Worm (Caenorhabditis elegans): ENCODE data around the gene sri-73.

sri-73 gene

ce11 chrV:556055-556454 lies 9.8 kb downstream of the sri-73 start, which contains the start of gene srx-8:
Gene srx-8, minus strand, starts transcription at chrV:556155.
- TF ChIP-seq ceh-82 (tag; optimal IDR thresholded peaks at IDR 0.05) (no peak), peb-1 (tag; optimal IDR thresholded peaks at IDR 0.05) (no peak), elt-3 (tag; optimal IDR thresholded peaks at IDR 0.05) (no peak), mab-5 (tag; optimal IDR thresholded peaks at IDR 0.05) (no peak), egl-27 (tag; optimal IDR thresholded peaks at IDR 0.05) (no peak), Y55F3AM.14 (GFP tag; optimal IDR thresholded peaks at IDR 0.05) (no peak), mbf-1 (tag; optimal IDR thresholded peaks at IDR 0.05) (no peak), ama-1 (optimal IDR thresholded peaks at IDR 0.05) (no peak), nhr-12 (tag; optimal IDR thresholded peaks at IDR 0.05) (no peak), F13H6.1 (tag; optimal IDR thresholded peaks at IDR 0.05) (no peak), snpc-4 (tag; optimal IDR thresholded peaks at IDR 0.05) (no peak), elt-1 (tag; optimal IDR thresholded peaks at IDR 0.05) (no peak), nhr-11 (tag; optimal IDR thresholded peaks at IDR 0.05) (no peak), sma-3 (GFP tag; optimal IDR thresholded peaks at IDR 0.05) (no peak), dmd-4 (tag; optimal IDR thresholded peaks at IDR 0.05) (no peak)

- no peak for TF ChIP-seq gmeb-1 (tag; optimal IDR thresholded peaks at IDR 0.05)
- TF ChIP-seq nhr-129 (tag; optimal IDR thresholded peaks at IDR 0.05): no peak
- TF ChIP-seq ztf-11 (tag; optimal IDR thresholded peaks at IDR 0.05): no peak
- TF ChIP-seq nhr-12 (tag; optimal IDR thresholded peaks at IDR 0.05): no peak
- TF ChIP-seq lsy-2 (tag; optimal IDR thresholded peaks at IDR 0.05): no peak
- TF ChIP-seq unc-55 (GFP tag; optimal IDR thresholded peaks at IDR 0.05): no peak
- no peak for TF ChIP-seq nhr-25 (tag; optimal IDR thresholded peaks at IDR 0.05)
- no peak for TF ChIP-seq fos-1 (tag; optimal IDR thresholded peaks at IDR 0.05)
- no peak for TF ChIP-seq ceh-16 (tag; optimal IDR thresholded peaks at IDR 0.05)
- TF ChIP-seq unc-39 (tag; optimal IDR thresholded peaks at IDR 0.05): no peak
- no peak for TF ChIP-seq ztf-4 (tag; optimal IDR thresholded peaks at IDR 0.05)
- TF ChIP-seq Y55F3AM.14 (GFP tag; optimal IDR thresholded peaks at IDR 0.05): no peak
- no peak for TF ChIP-seq nhr-21 (tag; optimal IDR thresholded peaks at IDR 0.05)
- TF ChIP-seq aly-2 (tag; optimal IDR thresholded peaks at IDR 0.05): no peak
Observed at ce11 chrV:553067-553466, 12.8 kb downstream of the sri-73 start, which contains the start of gene C14C6.8. Gene C14C6.8, minus strand, starts transcription at chrV:553167.

ce11 chrV:552406-552805 lies 13.5 kb downstream of the sri-73 start:
- no peak for TF ChIP-seq crh-2 (tag; optimal IDR thresholded peaks at IDR 0.05)
- TF ChIP-seq skn-1 (tag; optimal IDR thresholded peaks at IDR 0.05): no peak
- no peak for TF ChIP-seq alr-1 (tag; optimal IDR thresholded peaks at IDR 0.05)
- no peak for TF ChIP-seq lin-11 (tag; optimal IDR thresholded peaks at IDR 0.05)
- TF ChIP-seq ceh-82 (tag; optimal IDR thresholded peaks at IDR 0.05): no peak
- TF ChIP-seq nhr-129 (tag; optimal IDR thresholded peaks at IDR 0.05): no peak
- TF ChIP-seq unc-39 (tag; optimal IDR thresholded peaks at IDR 0.05): no peak
- TF ChIP-seq zag-1 (tag; optimal IDR thresholded peaks at IDR 0.05): no peak
- no peak for TF ChIP-seq fos-1 (tag; optimal IDR thresholded peaks at IDR 0.05)
- TF ChIP-seq mab-5 (tag; optimal IDR thresholded peaks at IDR 0.05): no peak
- TF ChIP-seq sem-4 (tag; optimal IDR thresholded peaks at IDR 0.05): no peak
- TF ChIP-seq F13H6.1 (tag; optimal IDR thresholded peaks at IDR 0.05): no peak
- no peak for TF ChIP-seq C34F6.9 (tag; optimal IDR thresholded peaks at IDR 0.05)
- no peak for TF ChIP-seq nhr-12 (tag; optimal IDR thresholded peaks at IDR 0.05)
- no peak for TF ChIP-seq sma-3 (GFP tag; optimal IDR thresholded peaks at IDR 0.05)
- no peak for TF ChIP-seq nhr-11 (tag; optimal IDR thresholded peaks at IDR 0.05)
- TF ChIP-seq ceh-16 (tag; optimal IDR thresholded peaks at IDR 0.05): no peak

ce11 chrV:547980-548379 lies 17.9 kb downstream of the sri-73 start, which contains the start of gene C14C6.6:
Gene C14C6.6, minus strand, starts transcription at chrV:548080.
- no peak for TF ChIP-seq elt-1 (tag; optimal IDR thresholded peaks at IDR 0.05)
- TF ChIP-seq sma-9 (GFP tag; optimal IDR thresholded peaks at IDR 0.05): no peak
- no peak for TF ChIP-seq sma-9 (tag; optimal IDR thresholded peaks at IDR 0.05)
- no peak for TF ChIP-seq unc-39 (tag; optimal IDR thresholded peaks at IDR 0.05)
- TF ChIP-seq sem-4 (tag; optimal IDR thresholded peaks at IDR 0.05): no peak
- TF ChIP-seq ztf-4 (tag; optimal IDR thresholded peaks at IDR 0.05): no peak
- no peak for TF ChIP-seq aly-2 (tag; optimal IDR thresholded peaks at IDR 0.05)
- TF ChIP-seq nhr-77 (tag; optimal IDR thresholded peaks at IDR 0.05): no peak
- TF ChIP-seq crh-2 (tag; optimal IDR thresholded peaks at IDR 0.05): no peak
- TF ChIP-seq mdl-1 (tag; optimal IDR thresholded peaks at IDR 0.05): no peak
- no peak for TF ChIP-seq nhr-25 (tag; optimal IDR thresholded peaks at IDR 0.05)
- no peak for TF ChIP-seq ceh-16 (tag; optimal IDR thresholded peaks at IDR 0.05)
- no peak for TF ChIP-seq mab-5 (tag; optimal IDR thresholded peaks at IDR 0.05)
- no peak for TF ChIP-seq lin-13 (GFP tag; optimal IDR thresholded peaks at IDR 0.05)
- no peak for TF ChIP-seq blmp-1 (tag; optimal IDR thresholded peaks at IDR 0.05; ENCODE audit: insufficient read depth)
- no peak for TF ChIP-seq ceh-82 (tag; optimal IDR thresholded peaks at IDR 0.05)
- TF ChIP-seq alr-1 (tag; optimal IDR thresholded peaks at IDR 0.05): no peak
- no peak for TF ChIP-seq nhr-237 (tag; optimal IDR thresholded peaks at IDR 0.05)
- no peak for TF ChIP-seq nhr-129 (tag; optimal IDR thresholded peaks at IDR 0.05)

All from whole organism, L2 larva.